Fruit fly (Drosophila melanogaster): Measurements from ENCODE around the gene ath.
A peak's percentile ranks its signal among the peaks of the same experiment; 100 is the strongest.

DNA sequence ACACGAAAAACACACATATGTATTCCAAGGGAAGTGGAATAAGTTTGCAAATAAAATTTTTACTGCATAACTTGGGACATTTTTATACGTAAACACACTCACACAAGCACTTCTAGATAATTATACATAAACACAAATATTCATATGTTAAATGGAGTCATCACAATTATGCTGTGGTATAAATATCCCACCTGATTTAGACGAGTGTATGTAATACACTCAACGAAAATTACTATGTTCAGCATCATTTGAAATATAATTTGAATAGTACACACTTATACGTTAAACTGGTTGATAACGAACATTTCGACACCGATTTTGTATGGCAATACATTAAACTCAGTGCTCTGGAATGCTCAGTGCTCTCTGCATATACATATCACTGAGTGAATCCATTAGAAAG is 20.1 kb downstream of the ath start:
- peak in 1 of 2 experiments; percentile 27 for TF ChIP-seq ss (GFP tag; optimal IDR thresholded peaks at IDR 0.05)
- TF ChIP-seq CG6163 (GFP tag; IDR thresholded peaks at IDR 0.05): no peak
- no peak for TF ChIP-seq Hr39 (GFP tag; optimal IDR thresholded peaks at IDR 0.05)
- peak; percentile 54 for TF ChIP-seq Met (GFP tag; optimal IDR thresholded peaks at IDR 0.05)
- no peak for TF ChIP-seq Eip93F (GFP tag; optimal IDR thresholded peaks at IDR 0.05)
- no peak for TF ChIP-seq CG6276 (GFP tag; optimal IDR thresholded peaks at IDR 0.05)
- no peak for TF ChIP-seq Blimp-1 (GFP tag; optimal IDR thresholded peaks at IDR 0.05)
- TF ChIP-seq Gug (GFP tag; IDR thresholded peaks at IDR 0.05): no peak
- no peak for TF ChIP-seq svp (GFP tag)
